Worm (Caenorhabditis elegans): ENCODE results near the gene ksr-1.

Gene ksr-1

DNA sequence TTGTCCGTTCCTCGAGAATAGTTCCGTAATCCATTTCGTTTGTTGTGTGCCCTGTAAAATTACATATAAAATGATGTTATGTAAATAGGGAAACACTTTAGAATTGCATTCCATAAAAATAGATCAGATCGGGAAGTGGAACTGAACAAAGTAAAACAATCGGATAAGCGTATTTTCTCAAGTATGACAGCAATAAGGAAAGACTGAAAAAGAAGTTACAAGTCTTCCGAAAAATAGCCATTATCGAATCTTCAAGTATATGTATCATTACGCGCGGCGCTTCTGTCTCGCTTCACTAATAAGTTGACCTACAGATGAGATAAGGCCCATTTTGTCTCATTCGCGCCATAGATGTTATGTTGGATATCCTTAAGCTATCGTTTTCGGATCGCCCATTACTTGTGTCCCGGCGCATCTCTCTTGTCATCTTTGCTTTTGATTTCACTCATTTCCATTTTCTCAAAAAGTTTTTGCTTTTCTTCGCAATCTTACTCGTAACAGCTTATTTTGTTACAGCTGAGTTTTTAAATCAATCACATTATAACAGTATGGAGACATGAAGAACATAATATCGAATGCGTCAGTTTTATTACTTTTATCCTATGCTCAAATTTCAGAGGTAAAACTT, 10.3 kb downstream of the ksr-1 start, which contains the start of the genes fis-2 and F13B9.2:
Gene fis-2, minus strand, starts transcription at position 51 of the 628 bp plus-strand sequence.
Gene F13B9.2, plus strand, starts transcription at position 515 of the 628 bp plus-strand sequence.
- TF ChIP-seq dmd-4 (tag; optimal IDR thresholded peaks at IDR 0.05), result no peak
- TF ChIP-seq nhr-11 (tag; optimal IDR thresholded peaks at IDR 0.05), result no peak
- TF ChIP-seq mbf-1 (tag; optimal IDR thresholded peaks at IDR 0.05), result no peak
- no peak for TF ChIP-seq fos-1 (tag; optimal IDR thresholded peaks at IDR 0.05)
- no peak for TF ChIP-seq nhr-21 (tag; optimal IDR thresholded peaks at IDR 0.05)
- no peak for TF ChIP-seq lin-11 (tag; optimal IDR thresholded peaks at IDR 0.05)
- TF ChIP-seq nhr-129 (tag; optimal IDR thresholded peaks at IDR 0.05), result no peak
- no peak for TF ChIP-seq elt-3 (tag; optimal IDR thresholded peaks at IDR 0.05)
- TF ChIP-seq ama-1 (optimal IDR thresholded peaks at IDR 0.05), result no peak
- TF ChIP-seq F13H6.1 (tag; optimal IDR thresholded peaks at IDR 0.05), result no peak
- TF ChIP-seq nhr-77 (tag; optimal IDR thresholded peaks at IDR 0.05), result no peak
- TF ChIP-seq unc-62 (GFP tag; optimal IDR thresholded peaks at IDR 0.05), result no peak

DNA sequence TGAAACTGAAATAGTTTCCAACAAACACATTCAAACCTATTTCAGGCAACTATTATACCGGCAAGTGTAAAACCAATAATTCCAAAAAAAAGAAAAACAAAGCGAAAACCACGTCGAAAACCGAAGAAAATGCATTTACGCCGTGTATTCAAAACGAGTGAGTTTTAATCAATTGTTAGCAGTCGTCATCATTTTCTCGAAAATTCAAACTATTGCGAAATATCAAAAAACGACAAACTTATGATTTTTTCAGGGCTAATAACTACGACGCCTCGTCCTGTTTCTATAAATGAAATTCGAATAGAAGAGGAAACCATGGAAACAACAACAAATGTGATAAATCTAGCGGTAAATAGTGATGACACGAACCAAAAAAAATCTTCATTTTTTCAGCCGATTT, 11.2 kb downstream of the ksr-1 start:
- TF ChIP-seq unc-55 (GFP tag; optimal IDR thresholded peaks at IDR 0.05), result peak; percentile 50
- TF ChIP-seq nhr-10 (tag; optimal IDR thresholded peaks at IDR 0.05), result no peak

DNA sequence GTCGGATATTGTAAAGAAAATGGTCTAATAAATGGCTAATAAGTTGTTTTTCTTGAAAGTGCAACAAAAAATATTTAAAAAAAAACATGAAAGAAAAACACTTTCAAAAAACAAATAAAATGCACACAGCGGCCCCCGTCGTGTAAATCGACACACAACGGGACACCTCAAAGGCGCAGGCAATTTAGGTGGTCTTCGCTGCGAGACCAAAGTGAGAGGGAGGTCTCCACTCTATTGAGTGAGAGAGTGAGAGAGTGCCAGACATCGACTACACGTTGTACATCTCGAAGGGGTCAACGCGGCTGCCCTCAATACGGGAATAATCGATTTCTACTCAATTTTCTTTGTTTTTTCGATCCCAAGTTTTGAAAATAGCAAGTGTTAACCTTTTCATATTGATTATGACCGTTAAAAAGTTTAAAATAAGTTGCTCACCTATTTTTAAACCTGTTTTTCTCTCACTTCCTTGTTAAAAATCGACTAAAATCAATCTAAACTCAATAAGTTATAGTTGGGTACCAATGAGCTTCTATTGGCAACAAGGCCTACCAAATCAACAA, 11.9 kb downstream of the ksr-1 start, which contains the start of gene sec-16A.2:
Gene sec-16A.2, plus strand, starts transcription at position 510 of the 560 bp plus-strand sequence.
- TF ChIP-seq blmp-1 (tag; optimal IDR thresholded peaks at IDR 0.05; ENCODE audit: insufficient read depth) (no peak), mbf-1 (tag; optimal IDR thresholded peaks at IDR 0.05) (no peak), gmeb-1 (tag; optimal IDR thresholded peaks at IDR 0.05) (peak; percentile 3), fos-1 (tag; optimal IDR thresholded peaks at IDR 0.05) (peak; percentile 58), nhr-21 (tag; optimal IDR thresholded peaks at IDR 0.05) (peak; percentile 27), crh-2 (tag; optimal IDR thresholded peaks at IDR 0.05) (peak; percentile 84), sem-4 (tag; optimal IDR thresholded peaks at IDR 0.05) (peak; percentile 58), elt-3 (tag; optimal IDR thresholded peaks at IDR 0.05) (no peak), F13H6.1 (tag; optimal IDR thresholded peaks at IDR 0.05) (peak; percentile 67), nhr-129 (tag; optimal IDR thresholded peaks at IDR 0.05) (peak; percentile 81), snpc-4 (tag; optimal IDR thresholded peaks at IDR 0.05) (peak; percentile 31), lin-13 (GFP tag; optimal IDR thresholded peaks at IDR 0.05) (peak; percentile 50), C34F6.9 (tag; optimal IDR thresholded peaks at IDR 0.05) (peak; percentile 66), nhr-25 (tag; optimal IDR thresholded peaks at IDR 0.05) (no peak), R02D3.7 (tag; optimal IDR thresholded peaks at IDR 0.05) (no peak), unc-62 (GFP tag; optimal IDR thresholded peaks at IDR 0.05) (no peak), mdl-1 (tag; optimal IDR thresholded peaks at IDR 0.05) (no peak), mab-5 (tag; optimal IDR thresholded peaks at IDR 0.05) (peak; percentile 32), ama-1 (optimal IDR thresholded peaks at IDR 0.05) (no peak), ztf-4 (tag; optimal IDR thresholded peaks at IDR 0.05) (no peak), nhr-77 (tag; optimal IDR thresholded peaks at IDR 0.05) (no peak), unc-55 (GFP tag; optimal IDR thresholded peaks at IDR 0.05) (peak; percentile 82), lsy-2 (tag; optimal IDR thresholded peaks at IDR 0.05) (peak in 1 of 2 experiments; percentile 79), unc-39 (tag; optimal IDR thresholded peaks at IDR 0.05) (no peak), nhr-6 (tag; optimal IDR thresholded peaks at IDR 0.05) (no peak), nhr-23 (tag; optimal IDR thresholded peaks at IDR 0.05) (no peak), ztf-11 (tag; optimal IDR thresholded peaks at IDR 0.05) (no peak), ceh-16 (tag; optimal IDR thresholded peaks at IDR 0.05) (no peak), lin-11 (tag; optimal IDR thresholded peaks at IDR 0.05) (peak; percentile 28), nhr-11 (tag; optimal IDR thresholded peaks at IDR 0.05) (no peak), nhr-237 (tag; optimal IDR thresholded peaks at IDR 0.05) (no peak), ceh-82 (tag; optimal IDR thresholded peaks at IDR 0.05) (no peak), alr-1 (tag; optimal IDR thresholded peaks at IDR 0.05) (no peak), ztf-1 (GFP tag; conservative IDR thresholded peaks at IDR 0.05) (no peak), elt-1 (tag; optimal IDR thresholded peaks at IDR 0.05) (no peak), egl-27 (tag; optimal IDR thresholded peaks at IDR 0.05) (no peak), sma-3 (GFP tag; optimal IDR thresholded peaks at IDR 0.05) (peak; percentile 33), sma-9 (GFP tag; optimal IDR thresholded peaks at IDR 0.05) (peak; percentile 60), sma-9 (tag; optimal IDR thresholded peaks at IDR 0.05) (no peak), Y55F3AM.14 (GFP tag; optimal IDR thresholded peaks at IDR 0.05) (no peak), lin-39 (tag; optimal IDR thresholded peaks at IDR 0.05) (no peak)
